Fruit fly (Drosophila melanogaster): ENCODE data around the gene Efr.
A peak's percentile ranks its signal among the peaks of the same experiment; 100 is the strongest.

The Efr gene

dm6 chrX:6267745-6268582, 48.2 kb downstream of the Efr start, which contains the start of gene Spt6:
TSS of gene Spt6 (plus strand) at chrX:6267797.
- TF ChIP-seq Vsx2 (GFP tag; optimal IDR thresholded peaks at IDR 0.05; ENCODE audit: partially characterized antibody) (no peak), Abd-B (GFP tag; optimal IDR thresholded peaks at IDR 0.05) (no peak), ey (GFP tag; optimal IDR thresholded peaks at IDR 0.05) (no peak), Rel (GFP tag; optimal IDR thresholded peaks at IDR 0.05) (no peak), Rel (tag; optimal IDR thresholded peaks at IDR 0.05) (peak; percentile 3)
